Worm (Caenorhabditis elegans): ENCODE measurements around the gene T25E4.1.
"Not testable (repeated sequence)": the region's sequence is repeated elsewhere in the genome, so short reads cannot be mapped to it uniquely, and the experiment has no call there.

The T25E4.1 gene

DNA sequence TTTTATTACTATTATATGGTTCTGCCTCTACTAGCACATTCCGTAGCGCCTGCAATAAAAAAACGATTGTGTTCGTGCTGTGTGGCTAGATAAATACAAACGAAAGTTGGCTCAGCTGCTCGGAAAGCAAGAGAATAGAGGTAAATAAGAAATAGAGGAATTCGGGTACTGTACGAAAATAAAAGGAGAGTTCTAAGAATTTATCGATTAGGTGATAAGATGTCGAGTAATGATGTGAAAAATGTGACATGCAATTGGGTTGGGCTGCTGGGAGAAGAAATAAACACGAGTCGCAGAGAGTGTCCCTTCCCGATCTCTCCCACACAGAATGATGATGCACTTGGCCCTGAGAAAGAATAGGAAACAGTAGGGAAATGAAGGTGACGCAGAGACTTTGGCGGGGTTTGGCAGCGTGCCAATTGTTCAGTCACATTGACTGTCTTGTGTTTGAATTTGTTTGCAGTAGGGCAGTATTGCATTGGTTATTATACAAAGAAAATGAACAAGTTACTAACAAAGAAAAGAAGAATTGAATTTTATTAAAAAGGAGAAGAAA is 15.3 kb downstream of the T25E4.1 start, which contains the start of gene cdc-14:
Gene cdc-14, minus strand, starts transcription at position 51 of the 556 bp plus-strand sequence.
- no peak for TF ChIP-seq unc-62 (GFP tag; optimal IDR thresholded peaks at IDR 0.05)

DNA sequence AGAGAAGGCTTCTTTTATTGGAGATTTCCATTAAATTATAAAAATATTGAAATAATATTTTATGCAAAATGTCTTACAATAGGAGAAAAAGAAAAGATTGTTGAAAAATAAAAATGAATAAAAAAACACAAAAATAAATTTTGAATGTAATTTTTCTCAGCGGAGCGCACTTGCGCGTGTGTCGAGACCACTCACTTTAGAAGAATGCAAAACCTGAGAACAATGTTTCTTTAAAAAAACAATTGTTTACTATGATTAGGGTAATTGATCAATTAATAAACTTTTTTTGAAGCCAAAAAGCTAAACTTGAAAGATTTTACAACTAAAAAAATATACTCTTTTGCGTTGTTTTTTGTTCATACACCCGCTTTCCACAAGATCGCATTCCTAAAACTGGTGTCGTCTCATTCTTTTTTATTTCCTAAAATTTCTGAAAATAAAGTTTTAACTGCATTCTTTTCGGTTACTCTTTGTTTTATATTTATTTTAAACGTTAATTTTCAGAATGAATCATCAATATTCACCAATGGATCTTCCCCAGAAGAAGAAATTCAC is 16.2 kb downstream of the T25E4.1 start, which contains the start of gene ttc-4:
Gene ttc-4, plus strand, starts transcription at position 505 of the 555 bp plus-strand sequence.
- TF ChIP-seq unc-62 (GFP tag; optimal IDR thresholded peaks at IDR 0.05) = no peak

DNA sequence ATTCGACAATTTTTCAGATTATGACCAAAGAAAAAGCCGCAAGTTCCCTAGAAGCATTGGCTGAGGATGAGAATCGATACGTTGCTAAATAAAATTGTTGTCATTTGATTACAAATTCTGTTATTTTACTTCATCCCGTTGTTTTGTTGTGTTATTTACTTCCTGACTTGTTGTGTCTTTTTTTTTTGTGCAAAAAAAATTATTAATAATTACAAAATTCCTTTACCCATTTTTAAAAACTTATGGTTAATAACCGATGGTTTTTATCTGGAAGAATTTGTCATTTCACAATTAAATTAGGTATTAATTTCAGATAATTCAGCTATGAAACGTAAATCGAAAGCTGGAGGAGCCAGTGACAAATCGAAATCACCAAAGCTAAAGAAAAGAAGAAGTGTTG is 18.1 kb downstream of the T25E4.1 start, which contains the start of gene C17G10.1:
Gene C17G10.1, plus strand, starts transcription at position 301 of the 400 bp plus-strand sequence.
- no peak for TF ChIP-seq unc-62 (GFP tag; optimal IDR thresholded peaks at IDR 0.05)

DNA sequence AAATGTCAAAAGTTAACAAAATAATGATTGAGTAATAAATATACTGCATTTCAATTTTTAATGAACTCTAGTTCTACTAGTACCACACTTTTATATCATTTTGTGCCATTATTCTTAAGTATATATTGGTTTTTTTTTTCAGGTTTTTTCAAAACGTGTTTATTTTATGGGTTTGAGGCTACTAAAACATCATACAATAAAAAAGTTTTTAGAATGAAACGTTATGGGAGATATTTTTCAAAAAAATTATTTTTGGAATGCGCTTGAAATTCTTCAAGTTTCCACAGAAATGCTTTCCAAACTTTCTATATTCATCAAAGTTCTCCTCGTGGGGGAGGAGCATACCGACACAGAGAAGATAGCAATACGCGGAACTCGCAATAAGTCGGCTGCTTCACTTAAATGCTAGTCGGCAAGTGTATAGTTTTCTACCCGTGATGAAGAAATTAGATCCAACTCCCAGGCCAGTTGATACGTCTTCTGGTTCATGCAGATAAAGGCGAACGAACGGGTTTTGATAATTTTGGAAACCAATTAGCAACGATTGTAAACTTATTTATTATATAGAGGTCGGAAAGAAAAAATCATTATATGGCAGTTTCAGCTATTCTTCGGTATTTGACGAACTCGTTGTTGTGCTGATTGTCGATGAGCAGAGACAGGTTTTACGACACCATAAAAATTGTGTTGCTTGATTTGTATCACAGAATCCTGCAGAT is 21.4 kb downstream of the T25E4.1 start, which contains the start of gene C17G10.10:
Gene C17G10.10, minus strand, starts transcription at position 51 of the 719 bp plus-strand sequence.
- TF ChIP-seq unc-62 (GFP tag; optimal IDR thresholded peaks at IDR 0.05) = no peak

DNA sequence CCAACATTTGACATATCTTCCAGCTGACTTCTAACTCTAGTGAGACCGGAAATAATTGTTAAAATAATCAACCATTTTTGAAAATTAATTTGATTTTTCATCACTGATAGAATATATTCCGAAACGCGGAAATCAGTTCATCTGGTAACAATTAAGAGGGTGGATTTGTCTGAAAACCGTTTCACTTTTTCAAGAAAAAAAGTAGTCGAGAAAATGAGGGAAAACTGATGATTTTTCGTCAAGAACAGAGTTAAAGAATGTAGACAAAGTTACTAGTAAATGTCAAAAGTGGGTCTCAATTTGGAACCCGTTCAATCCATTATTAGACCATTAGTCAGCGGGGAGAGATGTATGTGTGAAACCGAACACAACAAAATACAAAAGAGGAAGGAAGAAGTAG is 25.1 kb downstream of the T25E4.1 start, which contains the start of gene C17G10.6:
Gene C17G10.6, minus strand, starts transcription at position 101 of the 400 bp plus-strand sequence.
- no peak for TF ChIP-seq unc-62 (GFP tag; optimal IDR thresholded peaks at IDR 0.05)

DNA sequence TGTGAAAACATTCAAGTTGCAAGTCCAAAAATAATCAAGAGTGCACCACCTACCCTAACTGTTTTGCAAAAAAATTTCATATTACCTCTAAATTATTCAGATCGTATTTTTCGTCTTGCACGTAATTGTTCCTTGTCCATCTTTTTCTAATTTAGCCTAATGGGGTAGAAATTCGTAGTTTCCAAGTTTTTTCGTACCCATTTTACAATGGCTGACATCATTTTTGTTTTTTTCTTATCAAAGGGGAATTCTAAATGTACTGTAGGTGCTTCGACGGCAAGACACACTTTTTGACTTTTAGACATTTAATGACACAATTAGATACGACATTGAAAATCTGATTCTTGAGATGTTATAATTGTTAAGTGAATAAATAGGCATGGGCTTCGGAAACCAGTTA is 26.3 kb downstream of the T25E4.1 start:
- TF ChIP-seq unc-62 (GFP tag; optimal IDR thresholded peaks at IDR 0.05) = no peak

DNA sequence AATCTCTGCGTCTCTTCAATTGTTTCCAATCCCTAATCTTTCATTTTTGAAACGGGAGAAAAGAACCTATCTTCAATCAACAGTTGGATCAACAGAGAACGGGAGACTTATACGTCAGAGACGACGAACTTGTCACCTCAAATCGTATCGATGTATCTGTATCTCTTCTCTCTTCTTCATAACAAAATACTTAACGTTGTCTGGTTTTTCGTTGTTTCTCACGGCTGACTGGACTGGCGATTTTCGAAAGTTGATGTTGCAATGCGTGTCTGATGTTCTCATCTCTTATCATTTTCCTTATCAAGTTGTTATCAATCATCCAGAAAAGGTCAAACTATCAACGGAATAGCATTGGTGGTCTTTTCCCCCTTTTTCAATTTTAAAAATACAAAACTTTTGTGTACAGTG is 27.4 kb downstream of the T25E4.1 start:
- no peak for TF ChIP-seq unc-62 (GFP tag; optimal IDR thresholded peaks at IDR 0.05)

DNA sequence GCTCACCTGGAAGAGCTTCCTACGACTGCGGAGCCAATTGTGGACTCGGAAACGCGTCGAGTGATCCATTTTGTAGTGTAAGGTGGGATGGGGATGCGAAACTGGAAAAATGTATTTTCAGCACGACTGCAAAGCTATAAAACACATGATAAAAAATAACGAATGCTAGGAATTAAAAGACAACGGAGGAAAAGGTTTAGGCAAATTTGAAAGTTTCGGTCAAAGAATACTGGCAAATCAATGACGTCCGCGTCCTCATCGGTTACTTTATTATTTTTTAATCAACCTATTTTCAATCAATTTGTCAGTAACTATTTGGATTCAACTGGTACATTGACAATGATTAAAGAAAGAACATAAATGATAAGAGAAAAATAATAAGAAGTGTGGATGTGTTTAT is 29.6 kb downstream of the T25E4.1 start, which contains the start of gene C17G10.7:
Gene C17G10.7, minus strand, starts transcription at position 101 of the 400 bp plus-strand sequence.
- no peak for TF ChIP-seq unc-62 (GFP tag; optimal IDR thresholded peaks at IDR 0.05)

DNA sequence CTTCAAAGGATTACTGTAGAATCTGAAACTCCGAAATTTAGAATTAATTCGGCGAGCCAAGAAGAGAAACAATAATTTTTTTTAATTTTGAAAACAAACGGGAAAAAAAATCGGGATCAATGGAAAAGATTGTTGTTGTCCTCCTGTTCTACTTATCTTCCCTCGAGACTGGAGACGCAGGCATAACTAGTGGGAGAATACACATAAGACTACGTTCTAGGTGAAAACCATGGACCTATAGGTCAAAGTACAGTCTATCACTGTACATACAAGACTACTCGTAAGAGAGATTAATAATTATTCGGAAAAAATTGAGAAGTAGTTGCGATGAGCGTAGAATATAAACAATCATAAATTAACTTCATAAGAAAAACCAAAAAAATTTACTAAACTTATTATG is 41.2 kb downstream of the T25E4.1 start, which contains the start of gene dhs-6:
Gene dhs-6, minus strand, starts transcription at position 22 of the 400 bp plus-strand sequence.
- no peak for TF ChIP-seq unc-62 (GFP tag; optimal IDR thresholded peaks at IDR 0.05)

DNA sequence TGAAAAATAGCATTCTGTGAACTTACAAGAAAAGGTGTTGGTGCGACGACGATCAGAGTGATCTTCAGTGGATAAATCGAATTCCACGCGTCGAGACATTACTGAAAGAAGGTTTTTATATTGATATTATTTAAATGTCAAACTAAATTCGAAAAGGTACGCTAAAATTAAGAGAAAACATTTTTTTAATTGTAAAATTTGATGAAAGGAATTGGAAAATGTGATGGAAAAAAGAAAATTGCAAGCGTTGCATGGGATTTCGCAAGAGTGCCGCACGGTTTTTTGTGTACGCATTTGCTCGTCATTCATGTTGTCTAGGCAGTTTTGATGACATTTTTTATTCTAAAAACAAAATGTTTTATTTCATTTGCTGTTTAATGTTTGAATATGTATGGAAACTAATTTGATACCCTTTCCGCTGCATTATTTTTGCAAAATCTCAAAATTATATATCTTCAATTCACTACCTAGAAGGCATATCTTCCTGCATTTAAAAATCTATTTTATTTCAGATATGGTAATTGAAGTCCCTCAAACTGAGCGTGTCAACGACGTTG is 44.3 kb downstream of the T25E4.1 start, which contains the start of the genes eif-3.L and npl-4.2:
Gene eif-3.L, minus strand, starts transcription at position 101 of the 557 bp plus-strand sequence.
Gene npl-4.2, plus strand, starts transcription at position 507 of the 557 bp plus-strand sequence.
- not testable (repeated sequence) for TF ChIP-seq unc-62 (GFP tag; optimal IDR thresholded peaks at IDR 0.05)

DNA sequence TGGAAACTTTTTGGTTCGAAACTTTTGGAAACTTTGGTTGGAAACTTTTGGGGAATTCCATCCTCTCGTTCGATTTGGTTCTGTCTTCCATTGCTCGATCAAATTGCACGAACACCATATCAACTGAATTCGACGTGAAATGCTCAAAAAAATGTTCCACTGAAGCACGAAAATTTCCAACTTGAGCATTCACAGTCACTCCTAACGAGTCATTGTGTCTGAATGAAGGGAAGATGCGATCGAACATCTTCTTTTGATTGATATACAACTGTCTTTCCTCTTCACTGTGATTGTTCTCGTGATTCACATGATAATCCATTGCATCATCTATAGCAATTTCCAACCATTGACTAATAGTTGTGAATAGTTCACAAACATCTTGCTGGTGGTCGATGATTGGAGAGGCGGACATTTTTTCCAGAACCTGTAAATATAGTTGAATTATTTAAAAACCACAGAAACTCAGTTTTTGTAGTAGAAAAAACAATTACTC is 50.2 kb downstream of the T25E4.1 start, which contains the start of gene F59E12.15:
Gene F59E12.15, minus strand, starts transcription at position 51 of the 493 bp plus-strand sequence.
- no peak for TF ChIP-seq unc-62 (GFP tag; optimal IDR thresholded peaks at IDR 0.05)

All from whole organism, dauer.